Worm (Caenorhabditis elegans) whole organism, late embryonic: Measurements from ENCODE around the gene cutl-4.

Source experiments
- ama-1 ChIP-seq: fragments of 150-350 bp; optimal IDR thresholded peaks from 2 replicates; lab custom pipeline; 2014
- ceh-30 ChIP-seq: fragments of 150-350 bp; optimal IDR thresholded peaks from 2 replicates; lab custom pipeline; 2014; ENCODE audit warnings: missing biosample characterization, missing genetic modification characterization
- che-1 ChIP-seq: sonication (generic microtip); optimal IDR thresholded peaks from 2 replicates; lab custom pipeline; 2016; ENCODE audit warnings: mild to moderate bottlenecking, missing genetic modification characterization, missing compliant biosample characterization
- fkh-10 ChIP-seq: fragments of 150-350 bp; optimal IDR thresholded peaks from 2 replicates; lab custom pipeline; 2014; ENCODE audit warnings: missing biosample characterization, missing genetic modification reagents, missing genetic modification characterization
- hlh-8 ChIP-seq: sonication (generic microtip); optimal IDR thresholded peaks from 2 replicates; lab custom pipeline; 2016; ENCODE audit warnings: missing genotype, missing genetic modification characterization, missing compliant biosample characterization
- lim-6 ChIP-seq: sonication (generic microtip); optimal IDR thresholded peaks from 2 replicates; lab custom pipeline; 2016; ENCODE audit warnings: missing genetic modification characterization, missing compliant biosample characterization
- pag-3 ChIP-seq: sonication (generic microtip); optimal IDR thresholded peaks from 2 replicates; lab custom pipeline; 2016; ENCODE audit warnings: missing compliant biosample characterization, missing genetic modification characterization, borderline replicate concordance
- pha-4 ChIP-seq: fragments of 150-350 bp; optimal IDR thresholded peaks from 2 replicates; lab custom pipeline; 2018; ENCODE audit warnings: missing biosample characterization, missing genetic modification reagents, missing genetic modification characterization
- pqm-1 ChIP-seq: sonication (generic microtip); optimal IDR thresholded peaks from 2 replicates; lab custom pipeline; 2016; ENCODE audit warnings: missing genetic modification characterization, missing compliant biosample characterization
- unc-55 ChIP-seq: sonication (generic microtip); optimal IDR thresholded peaks from 2 replicates; lab custom pipeline; 2017; ENCODE audit warnings: missing biosample characterization, missing genetic modification reagents, missing genetic modification characterization

DNA sequence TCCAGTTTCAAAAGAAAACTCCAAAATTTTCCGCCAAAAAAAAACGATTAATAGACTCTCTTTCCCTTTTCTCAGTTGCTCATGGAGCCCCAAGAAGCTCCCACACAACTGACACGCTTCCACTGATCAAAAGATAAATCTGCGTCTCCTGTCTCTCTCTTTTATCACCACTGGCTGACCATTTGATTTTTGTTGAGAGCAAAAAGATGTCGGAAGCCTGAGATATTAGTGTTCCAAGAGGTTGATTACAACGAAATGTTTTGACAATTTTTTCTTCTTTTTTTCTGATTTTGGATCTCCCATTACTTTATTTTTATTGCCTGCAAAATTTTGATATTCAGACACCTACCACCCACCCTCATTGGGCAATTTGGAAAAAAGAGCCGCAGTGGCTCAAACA lies 7.2 kb downstream of the cutl-4 start, which contains the start of gene twk-42:
- TF ChIP-seq lim-6 (no peak), pha-4 (tag; lab: Kevin White, UChicago) (no peak), fkh-10 (no peak), pqm-1 (no peak), unc-55 (no peak), pag-3 (tag; lab: Kevin White, UChicago) (no peak), ama-1 (lab: Kevin White, UChicago) (no peak), hlh-8 (no peak), che-1 (tag; lab: Kevin White, UChicago) (no peak), ceh-30 (tag; lab: Kevin White, UChicago) (no peak)
